Worm (Caenorhabditis elegans): Measurements from ENCODE around the gene amdh-1.

ce11 chrIII:6268061-6268460 is 16.4 kb downstream of the amdh-1 start, which contains the start of gene srg-7:
- TF ChIP-seq ceh-82 (tag; optimal IDR thresholded peaks at IDR 0.05) (no peak), lin-15B (tag; optimal IDR thresholded peaks at IDR 0.05) (no peak)
